Worm (Caenorhabditis elegans) whole organism, L4/young adult: ENCODE results near the gene lys-10.

ENCODE experiments used
- W03F9.2 ChIP-seq: fragments of 150-350 bp; optimal IDR thresholded peaks from 2 replicates; lab custom pipeline; 2014; ENCODE audit warnings: missing biosample characterization, missing genetic modification characterization
- him-1 ChIP-seq: sonication (generic microtip); optimal IDR thresholded peaks from 2 replicates; lab custom pipeline; 2016; ENCODE audit warnings: missing genotype, missing genetic modification reagents, missing genetic modification characterization, missing compliant biosample characterization

ce11 chrIV:8303668-8304067, 29.0 kb upstream of the lys-10 start, which contains the start of gene vha-5:
- TF ChIP-seq him-1 (tag; lab: Kevin White, UChicago) (no peak), W03F9.2 (no peak)
